Fruit fly (Drosophila melanogaster) whole organism, embryonic: ENCODE measurements around the gene CG11085.

Source experiments
- Abd-B ChIP-seq: fragments of 200-800 bp; sonication (Bioruptor generic); optimal IDR thresholded peaks from 2 replicates; lab custom pipeline; 2018; ENCODE audit warnings: missing biosample characterization, mild to moderate bottlenecking, missing genetic modification characterization, moderate library complexity
- Antp ChIP-seq: fragments of 200-800 bp; sonication (Bioruptor generic); optimal IDR thresholded peaks from 3 replicates; lab custom pipeline; 2016; ENCODE audit warnings: missing biosample characterization, missing genetic modification characterization
- BtbVII ChIP-seq: fragments of 200-800 bp; sonication (Bioruptor generic); optimal IDR thresholded peaks from 3 replicates; lab custom pipeline; 2017; ENCODE audit warnings: missing biosample characterization, mild to moderate bottlenecking, missing genetic modification characterization
- C15 ChIP-seq: fragments of 200-800 bp; sonication (Bioruptor generic); IDR thresholded peaks from 3 replicates; pipeline ENCODE4 v1.3.6; 2022; ENCODE audit warnings: missing biosample characterization, missing genetic modification characterization
- CG10462 ChIP-seq: fragments of 200-800 bp; sonication (Bioruptor generic); optimal IDR thresholded peaks from 2 replicates; lab custom pipeline; 2016; ENCODE audit warnings: missing biosample characterization, missing genetic modification characterization
- CG12104 ChIP-seq: fragments of 200-800 bp; sonication (Bioruptor generic); optimal IDR thresholded peaks from 3 replicates; lab custom pipeline; 2016; ENCODE audit warnings: missing biosample characterization, missing genetic modification characterization
- CG16813 ChIP-seq: fragments of 200-800 bp; sonication (Bioruptor generic); IDR thresholded peaks from 3 replicates; pipeline ENCODE4 v1.3.6; 2022; ENCODE audit warnings: missing biosample characterization, missing genetic modification characterization; ENCODE audit not compliant: partially characterized antibody
- CG17802 ChIP-seq: fragments of 200-800 bp; sonication (Bioruptor generic); optimal IDR thresholded peaks from 2 replicates; lab custom pipeline; 2018; ENCODE audit warnings: missing biosample characterization, mild to moderate bottlenecking, missing genetic modification characterization, moderate library complexity
- CG18011 ChIP-seq: fragments of 200-800 bp; sonication (Bioruptor generic); optimal IDR thresholded peaks from 2 replicates; lab custom pipeline; 2017; ENCODE audit warnings: missing biosample characterization, missing genetic modification characterization, mild to moderate bottlenecking, moderate library complexity, missing genotype
- CG2678 ChIP-seq: fragments of 200-800 bp; sonication (Bioruptor generic); optimal IDR thresholded peaks from 3 replicates; lab custom pipeline; 2019; ENCODE audit warnings: missing biosample characterization, mild to moderate bottlenecking, missing genetic modification characterization, moderate library complexity
- CG31365 ChIP-seq: fragments of 200-800 bp; sonication (Bioruptor generic); optimal IDR thresholded peaks from 2 replicates; lab custom pipeline; 2018; ENCODE audit warnings: missing biosample characterization, mild to moderate bottlenecking, missing genetic modification characterization
- CG32532 ChIP-seq: fragments of 200-800 bp; sonication (Bioruptor generic); IDR thresholded peaks from 2 replicates; pipeline ENCODE4 v1.3.6; 2022; ENCODE audit warnings: missing biosample characterization, missing genetic modification characterization
- CG33213 ChIP-seq: fragments of 200-800 bp; sonication (Bioruptor generic); optimal IDR thresholded peaks from 3 replicates; lab custom pipeline; 2016; ENCODE audit warnings: missing biosample characterization, missing genetic modification characterization
- CG3838 ChIP-seq: fragments of 200-800 bp; sonication (Bioruptor generic); optimal IDR thresholded peaks from 3 replicates; lab custom pipeline; 2016; ENCODE audit warnings: missing biosample characterization, missing genetic modification characterization
- CG42726 ChIP-seq: fragments of 200-800 bp; sonication (Bioruptor generic); IDR thresholded peaks from 2 replicates; pipeline ENCODE4 v1.3.6; 2022; ENCODE audit warnings: missing biosample characterization, missing genetic modification characterization; ENCODE audit not compliant: partially characterized antibody
- CG4707 ChIP-seq: fragments of 200-800 bp; sonication (Bioruptor generic); optimal IDR thresholded peaks from 2 replicates; lab custom pipeline; 2018; ENCODE audit warnings: missing biosample characterization, mild to moderate bottlenecking, missing genetic modification characterization, moderate library complexity
- CG6175 ChIP-seq: fragments of 200-800 bp; sonication (Bioruptor generic); IDR thresholded peaks from 3 replicates; pipeline ENCODE4 v1.3.6; 2022; ENCODE audit warnings: missing biosample characterization, missing genetic modification characterization
- CG6254 ChIP-seq: fragments of 200-800 bp; sonication (Bioruptor generic); optimal IDR thresholded peaks from 3 replicates; lab custom pipeline; 2017; ENCODE audit warnings: mild to moderate bottlenecking, missing biosample characterization, missing genetic modification reagents, missing genetic modification characterization
- CG7745 ChIP-seq: fragments of 200-800 bp; sonication (Bioruptor generic); optimal IDR thresholded peaks from 2 replicates; lab custom pipeline; 2018; ENCODE audit warnings: missing biosample characterization, mild to moderate bottlenecking, missing genetic modification characterization, moderate library complexity
- CG8290 ChIP-seq, 3 experiments: fragments of 200-800 bp; sonication (Bioruptor generic); optimal IDR thresholded peaks; 2 replicates each; lab custom pipeline; 2016 to 2019; ENCODE audit warnings: missing biosample characterization in 3 of 3, missing genetic modification characterization in 3 of 3, mild to moderate bottlenecking in 2 of 3, moderate library complexity in 1 of 3
- CG9817 ChIP-seq: fragments of 200-800 bp; sonication (Bioruptor generic); optimal IDR thresholded peaks from 2 replicates; lab custom pipeline; 2018; ENCODE audit warnings: missing biosample characterization, mild to moderate bottlenecking, missing genetic modification characterization, moderate library complexity
- Fer2 ChIP-seq: fragments of 200-800 bp; sonication (Bioruptor generic); optimal IDR thresholded peaks from 2 replicates; lab custom pipeline; 2018; ENCODE audit warnings: missing biosample characterization, mild to moderate bottlenecking, missing genetic modification characterization, moderate library complexity
- Hr39 ChIP-seq: fragments of >200 bp; optimal IDR thresholded peaks from 2 replicates; lab custom pipeline; 2017
- Lpt ChIP-seq: fragments of >200 bp; optimal IDR thresholded peaks from 2 replicates; lab custom pipeline; 2018; ENCODE audit warnings: missing biosample characterization, missing genetic modification characterization
- Sox100B ChIP-seq: fragments of 200-800 bp; sonication (Bioruptor generic); optimal IDR thresholded peaks from 3 replicates; lab custom pipeline; 2018; ENCODE audit warnings: missing biosample characterization, mild to moderate bottlenecking, missing genetic modification characterization
- Trl ChIP-seq, 3 experiments: fragments of >200 bp in 2 of 3; fragments of 200-800 bp in 1 of 3; sonication (Bioruptor generic) in 1 of 3; optimal IDR thresholded peaks; 2 replicates in 1 of 3; 3 replicates in 2 of 3; lab custom pipeline; 2016 to 2017; ENCODE audit warnings: missing biosample characterization in 1 of 3, missing genetic modification characterization in 1 of 3
- ase ChIP-seq: fragments of 200-800 bp; sonication (Bioruptor generic); IDR thresholded peaks from 3 replicates; pipeline ENCODE4 v1.3.6; 2022; ENCODE audit warnings: missing biosample characterization, missing genetic modification characterization
- ato ChIP-seq: fragments of 200-800 bp; sonication (Bioruptor generic); IDR thresholded peaks from 2 replicates; pipeline ENCODE4 v1.3.6; 2022; ENCODE audit warnings: missing biosample characterization, missing genetic modification characterization; ENCODE audit not compliant: partially characterized antibody
- bab2 ChIP-seq: fragments of 200-800 bp; sonication (Bioruptor generic); optimal IDR thresholded peaks from 2 replicates; lab custom pipeline; 2016; ENCODE audit warnings: missing biosample characterization, missing genetic modification characterization
- bigmax ChIP-seq: fragments of 200-800 bp; sonication (Bioruptor generic); optimal IDR thresholded peaks from 2 replicates; lab custom pipeline; 2018; ENCODE audit warnings: missing biosample characterization, mild to moderate bottlenecking, missing genetic modification characterization
- crol ChIP-seq: fragments of 200-800 bp; sonication (Bioruptor generic); IDR thresholded peaks from 2 replicates; pipeline ENCODE4 v1.3.6; 2022; ENCODE audit warnings: missing biosample characterization, missing genetic modification characterization
- dmrt11E ChIP-seq: fragments of 200-800 bp; sonication (Bioruptor generic); optimal IDR thresholded peaks from 3 replicates; lab custom pipeline; 2018; ENCODE audit warnings: missing biosample characterization, mild to moderate bottlenecking, missing genetic modification characterization, moderate library complexity
- dmrt99B ChIP-seq: fragments of 200-800 bp; sonication (Bioruptor generic); optimal IDR thresholded peaks from 2 replicates; lab custom pipeline; 2018; ENCODE audit warnings: missing biosample characterization, mild to moderate bottlenecking, missing genetic modification characterization, moderate library complexity
- emc ChIP-seq: fragments of 200-800 bp; sonication (Bioruptor generic); optimal IDR thresholded peaks from 2 replicates; lab custom pipeline; 2016; ENCODE audit warnings: missing biosample characterization, missing genetic modification characterization
- gem ChIP-seq: fragments of 200-800 bp; sonication (Bioruptor generic); optimal IDR thresholded peaks from 2 replicates; lab custom pipeline; 2019; ENCODE audit warnings: missing biosample characterization, mild to moderate bottlenecking, missing genetic modification characterization, moderate library complexity
- jigr1 ChIP-seq: fragments of 200-800 bp; sonication (Bioruptor generic); IDR thresholded peaks from 3 replicates; pipeline ENCODE4 v1.3.6; 2022; ENCODE audit warnings: missing biosample characterization, missing genetic modification characterization
- jing ChIP-seq: fragments of 200-800 bp; sonication (Bioruptor generic); optimal IDR thresholded peaks from 2 replicates; lab custom pipeline; 2018; ENCODE audit warnings: missing biosample characterization, mild to moderate bottlenecking, missing genetic modification characterization
- mirr ChIP-seq: fragments of 200-800 bp; sonication (Bioruptor generic); optimal IDR thresholded peaks from 3 replicates; lab custom pipeline; 2018; ENCODE audit warnings: missing biosample characterization, mild to moderate bottlenecking, missing genetic modification characterization
- nau ChIP-seq: fragments of 200-800 bp; sonication (Bioruptor generic); optimal IDR thresholded peaks from 3 replicates; lab custom pipeline; 2017; ENCODE audit warnings: missing biosample characterization, mild to moderate bottlenecking, missing genetic modification characterization, missing genetic modification reagents
- pho ChIP-seq: fragments of 200-800 bp; sonication (Bioruptor generic); optimal IDR thresholded peaks from 2 replicates; lab custom pipeline; 2016; ENCODE audit warnings: missing biosample characterization, missing genetic modification characterization
- pros ChIP-seq: fragments of 200-800 bp; sonication (Bioruptor generic); optimal IDR thresholded peaks from 3 replicates; lab custom pipeline; 2019; ENCODE audit warnings: missing biosample characterization, mild to moderate bottlenecking, missing genetic modification characterization, moderate library complexity
- repo ChIP-seq: fragments of 200-800 bp; sonication (Bioruptor generic); optimal IDR thresholded peaks from 2 replicates; lab custom pipeline; 2016; ENCODE audit warnings: missing biosample characterization, missing genetic modification characterization
- scrt ChIP-seq: fragments of 200-800 bp; sonication (Bioruptor generic); optimal IDR thresholded peaks from 2 replicates; lab custom pipeline; 2018; ENCODE audit warnings: missing biosample characterization, mild to moderate bottlenecking, missing genetic modification characterization, moderate library complexity
- slp2 ChIP-seq: fragments of 200-800 bp; sonication (Bioruptor generic); optimal IDR thresholded peaks from 2 replicates; lab custom pipeline; 2016; ENCODE audit warnings: missing biosample characterization, missing genetic modification characterization
- stwl ChIP-seq: fragments of 200-800 bp; sonication (Bioruptor generic); optimal IDR thresholded peaks from 3 replicates; lab custom pipeline; 2018; ENCODE audit warnings: missing biosample characterization, mild to moderate bottlenecking, missing genetic modification characterization, moderate library complexity
- tap ChIP-seq: fragments of 200-800 bp; optimal IDR thresholded peaks from 3 replicates; lab custom pipeline; 2019; ENCODE audit warnings: missing biosample characterization, mild to moderate bottlenecking, missing genetic modification characterization, moderate library complexity
- tll ChIP-seq, 2 experiments: fragments of 200-800 bp in 1 of 2; fragments of >200 bp in 1 of 2; sonication (Bioruptor generic) in 1 of 2; optimal IDR thresholded peaks; 2 replicates each; lab custom pipeline; 2017 to 2019; ENCODE audit warnings: missing biosample characterization in 2 of 2, missing genetic modification characterization in 2 of 2, mild to moderate bottlenecking in 1 of 2, moderate library complexity in 1 of 2
- yki ChIP-seq: fragments of >200 bp; optimal IDR thresholded peaks from 3 replicates; lab custom pipeline; 2018

The CG11085 gene

DNA sequence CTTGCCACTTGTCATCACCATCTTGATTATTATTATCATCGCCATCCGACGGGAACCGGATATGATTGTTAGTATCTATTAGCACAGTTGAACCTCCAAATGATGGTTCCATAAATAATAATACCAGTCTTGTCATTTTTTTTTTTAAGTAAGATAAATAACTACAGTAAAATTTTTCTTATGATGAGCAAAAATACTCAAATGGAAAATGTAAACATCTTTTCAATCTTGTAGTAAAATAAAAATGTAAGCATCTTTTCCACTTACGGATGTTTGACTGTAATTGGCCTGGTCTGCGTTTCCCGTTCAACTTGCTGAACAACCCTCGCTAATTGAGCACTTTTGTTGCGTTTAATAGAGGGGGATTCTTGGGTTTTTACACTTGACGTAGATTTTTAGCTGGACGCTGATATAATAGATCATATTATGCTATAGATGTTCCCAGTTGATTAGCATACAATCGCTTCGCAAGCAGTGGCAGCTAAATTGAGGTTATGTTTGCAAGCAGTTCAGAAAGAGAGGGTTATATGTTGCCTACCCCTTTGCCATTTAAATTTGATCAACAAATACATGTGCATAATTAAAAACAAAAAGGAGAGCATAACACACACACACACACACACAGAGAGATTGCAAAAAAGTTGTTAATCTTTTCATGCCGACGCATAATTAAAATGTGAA is 9.6 kb downstream of the CG11085 start (continued):
- TF ChIP-seq dmrt99B (tag; lab: Kevin White, UChicago) (peak; percentile 30), CG33213 (GFP tag; lab: Kevin White, UChicago) (no peak), CG6254 (GFP tag; lab: Kevin White, UChicago) (no peak), gem (tag; lab: Kevin White, UChicago) (peak; percentile 16), tap (tag; lab: Kevin White, UChicago) (no peak), CG2678 (tag; lab: Kevin White, UChicago) (no peak), CG31365 (tag; lab: Kevin White, UChicago) (peak; percentile 67), jing (GFP tag; lab: Kevin White, UChicago) (no peak), bab2 (GFP tag; lab: Kevin White, UChicago) (no peak), CG8290 (GFP tag; optimal IDR thresholded peaks at IDR 0.05; lab: Kevin White, UChicago) (peak; percentile 31), CG8290 (tag; optimal IDR thresholded peaks at IDR 0.05; lab: Kevin White, UChicago) (no peak), repo (GFP tag; lab: Kevin White, UChicago) (no peak), Trl (optimal IDR thresholded peaks at IDR 0.05; lab: Kevin White, UChicago) (no peak), Trl (GFP tag; optimal IDR thresholded peaks at IDR 0.05; lab: Kevin White, UChicago) (no peak), ato (no peak), dmrt11E (tag; lab: Kevin White, UChicago) (peak; percentile 28), yki (lab: Kevin White, UChicago) (no peak), Fer2 (tag; lab: Kevin White, UChicago) (no peak), bigmax (GFP tag; lab: Kevin White, UChicago) (peak; percentile 82), Sox100B (GFP tag; lab: Kevin White, UChicago) (no peak), pros (GFP tag; lab: Kevin White, UChicago) (peak; percentile 41), CG32532 (GFP tag; lab: Robert Waterston, UW) (no peak), CG16813 (GFP tag; lab: Robert Waterston, UW) (no peak)

- peak; percentile 85 for TF ChIP-seq dmrt11E (tag; lab: Kevin White, UChicago)
- no peak for TF ChIP-seq CG42726 (GFP tag; lab: Robert Waterston, UW)
- peak in 1 of 2 experiments; percentile 28 for TF ChIP-seq tll (GFP tag; optimal IDR thresholded peaks at IDR 0.05; lab: Kevin White, UChicago)
- TF ChIP-seq Antp (GFP tag; lab: Kevin White, UChicago) = no peak
- TF ChIP-seq CG6175 (GFP tag; lab: Robert Waterston, UW) = no peak
- no peak for TF ChIP-seq slp2 (GFP tag; lab: Kevin White, UChicago)
- TF ChIP-seq Lpt (GFP tag; lab: Kevin White, UChicago) = no peak
- TF ChIP-seq ase (GFP tag; lab: Robert Waterston, UW) = no peak
- TF ChIP-seq CG17802 (tag; lab: Kevin White, UChicago) = peak; percentile 13
- no peak for TF ChIP-seq CG7745 (tag; lab: Kevin White, UChicago)
- TF ChIP-seq pho (GFP tag; lab: Kevin White, UChicago) = no peak
- TF ChIP-seq CG18011 (GFP tag; lab: Kevin White, UChicago) = peak; percentile 24
- TF ChIP-seq CG9817 = peak; percentile 79
- TF ChIP-seq C15 = no peak
- TF ChIP-seq nau (GFP tag; lab: Kevin White, UChicago) = no peak
- peak; percentile 80 for TF ChIP-seq CG12104 (GFP tag; lab: Kevin White, UChicago)
- TF ChIP-seq BtbVII = peak; percentile 84
- TF ChIP-seq Hr39 (lab: Kevin White, UChicago) = no peak
- no peak for TF ChIP-seq emc (GFP tag; lab: Kevin White, UChicago)
- TF ChIP-seq CG10462 (GFP tag; lab: Kevin White, UChicago) = peak; percentile 37
- TF ChIP-seq crol (GFP tag; lab: Robert Waterston, UW) = no peak
- TF ChIP-seq scrt = peak; percentile 78
- TF ChIP-seq CG4707 (GFP tag; lab: Kevin White, UChicago) = peak; percentile 33
- peak; percentile 32 for TF ChIP-seq mirr (GFP tag; lab: Kevin White, UChicago)
- no peak for TF ChIP-seq CG3838 (GFP tag; lab: Kevin White, UChicago)
- TF ChIP-seq Abd-B (GFP tag; lab: Kevin White, UChicago) = peak; percentile 72
- TF ChIP-seq stwl (tag; lab: Kevin White, UChicago) = peak; percentile 67
- TF ChIP-seq jigr1 (GFP tag; lab: Robert Waterston, UW) = no peak
Measured at dm6 chrX:12629564-12629963, 13.4 kb downstream of the CG11085 start, which contains the start of the genes Aven and CG2540. Aven (minus strand) TSS chrX:12629640. CG2540 (plus strand) TSS chrX:12629878.
